Fruit fly (Drosophila melanogaster) whole organism, embryonic: Measurements from ENCODE around the gene CG43051.

Experiments used
- B-H1 ChIP-seq: fragments of 200-800 bp; sonication (Bioruptor generic); IDR thresholded peaks from 3 replicates; pipeline ENCODE4 v1.3.6; 2022; ENCODE audit warnings: missing biosample characterization, missing genetic modification characterization
- CG10209 ChIP-seq: fragments of 200-800 bp; sonication (Bioruptor generic); optimal IDR thresholded peaks from 3 replicates; lab custom pipeline; 2017; ENCODE audit warnings: missing biosample characterization, mild to moderate bottlenecking, missing genetic modification characterization, missing genetic modification reagents
- CG10565 ChIP-seq: fragments of 200-800 bp; sonication (Bioruptor generic); optimal IDR thresholded peaks from 3 replicates; lab custom pipeline; 2016; ENCODE audit warnings: missing biosample characterization, mild to moderate bottlenecking, missing genetic modification characterization
- CG11093 ChIP-seq: fragments of 200-800 bp; sonication (Bioruptor generic); IDR thresholded peaks from 3 replicates; pipeline ENCODE4 v1.3.6; 2022; ENCODE audit warnings: missing biosample characterization, missing genetic modification characterization
- CG11247 ChIP-seq: fragments of 200-800 bp; sonication (Bioruptor generic); IDR thresholded peaks from 2 replicates; pipeline ENCODE4 v1.3.6; 2022; ENCODE audit warnings: missing biosample characterization, missing genetic modification characterization
- CG12769 ChIP-seq: fragments of 200-800 bp; sonication (Bioruptor generic); optimal IDR thresholded peaks from 2 replicates; lab custom pipeline; 2019; ENCODE audit warnings: missing biosample characterization, mild to moderate bottlenecking, missing genetic modification characterization, moderate library complexity
- CG13123 ChIP-seq: fragments of 200-800 bp; sonication (Bioruptor generic); optimal IDR thresholded peaks from 2 replicates; lab custom pipeline; 2016; ENCODE audit warnings: missing biosample characterization, missing genetic modification characterization
- CG13894 ChIP-seq: fragments of 200-800 bp; sonication (Bioruptor generic); optimal IDR thresholded peaks from 3 replicates; lab custom pipeline; 2018; ENCODE audit warnings: missing biosample characterization, mild to moderate bottlenecking, missing genetic modification characterization, moderate library complexity
- CG15011 ChIP-seq: fragments of 200-800 bp; sonication (Bioruptor generic); optimal IDR thresholded peaks from 3 replicates; lab custom pipeline; 2018; ENCODE audit warnings: missing biosample characterization, mild to moderate bottlenecking, missing genetic modification characterization
- CG15514 ChIP-seq: fragments of 200-800 bp; sonication (Bioruptor generic); optimal IDR thresholded peaks from 3 replicates; lab custom pipeline; 2017; ENCODE audit warnings: missing biosample characterization, missing genetic modification characterization, mild to moderate bottlenecking, moderate library complexity, missing genetic modification reagents
- CG17186 ChIP-seq: fragments of 200-800 bp; sonication (Bioruptor generic); optimal IDR thresholded peaks from 3 replicates; lab custom pipeline; 2017; ENCODE audit warnings: missing biosample characterization, missing genetic modification reagents, missing genetic modification characterization
- CG18262 ChIP-seq: fragments of 200-800 bp; optimal IDR thresholded peaks from 3 replicates; lab custom pipeline; 2019; ENCODE audit warnings: missing biosample characterization, mild to moderate bottlenecking, missing genetic modification characterization, moderate library complexity
- CG2199 ChIP-seq: fragments of 200-800 bp; sonication (Bioruptor generic); IDR thresholded peaks from 3 replicates; pipeline ENCODE4 v1.3.6; 2022; ENCODE audit warnings: missing biosample characterization, missing genetic modification characterization
- CG30431 ChIP-seq: fragments of 200-800 bp; sonication (Bioruptor generic); optimal IDR thresholded peaks from 2 replicates; lab custom pipeline; 2017; ENCODE audit warnings: missing biosample characterization, missing genetic modification characterization
- CG31365 ChIP-seq: fragments of 200-800 bp; sonication (Bioruptor generic); optimal IDR thresholded peaks from 2 replicates; lab custom pipeline; 2018; ENCODE audit warnings: missing biosample characterization, mild to moderate bottlenecking, missing genetic modification characterization
- CG32532 ChIP-seq: fragments of 200-800 bp; sonication (Bioruptor generic); IDR thresholded peaks from 2 replicates; pipeline ENCODE4 v1.3.6; 2022; ENCODE audit warnings: missing biosample characterization, missing genetic modification characterization
- CG3407 ChIP-seq: fragments of 200-800 bp; sonication (Bioruptor generic); optimal IDR thresholded peaks from 2 replicates; lab custom pipeline; 2018; ENCODE audit warnings: missing biosample characterization, mild to moderate bottlenecking, missing genetic modification characterization
- CG34422 ChIP-seq: fragments of 200-800 bp; sonication (Bioruptor generic); IDR thresholded peaks from 3 replicates; pipeline ENCODE4 v1.3.6; 2022; ENCODE audit warnings: missing biosample characterization, missing genetic modification characterization
- CG6791 ChIP-seq: fragments of 200-800 bp; sonication (Bioruptor generic); IDR thresholded peaks from 3 replicates; pipeline ENCODE4 v1.3.6; 2022; ENCODE audit warnings: missing biosample characterization, missing genetic modification characterization; ENCODE audit not compliant: partially characterized antibody
- CG8290 ChIP-seq, 3 experiments: fragments of 200-800 bp; sonication (Bioruptor generic); optimal IDR thresholded peaks; 2 replicates each; lab custom pipeline; 2016 to 2019; ENCODE audit warnings: missing biosample characterization in 3 of 3, missing genetic modification characterization in 3 of 3, mild to moderate bottlenecking in 2 of 3, moderate library complexity in 1 of 3
- Deaf1 ChIP-seq: fragments of 200-800 bp; optimal IDR thresholded peaks from 3 replicates; lab custom pipeline; 2019; ENCODE audit warnings: missing biosample characterization, mild to moderate bottlenecking, missing genetic modification characterization, moderate library complexity
- Dp ChIP-seq: fragments of 200-800 bp; sonication (Bioruptor generic); optimal IDR thresholded peaks from 2 replicates; lab custom pipeline; 2018; ENCODE audit warnings: missing biosample characterization, mild to moderate bottlenecking, missing genetic modification characterization, moderate library complexity
- Drgx ChIP-seq: fragments of 200-800 bp; sonication (Bioruptor generic); IDR thresholded peaks from 2 replicates; pipeline ENCODE4 v1.3.6; 2022; ENCODE audit warnings: missing biosample characterization, missing genetic modification characterization
- Med ChIP-seq: fragments of 200-800 bp; sonication (Bioruptor generic); peaks from one replicate; lab custom pipeline; 2016; ENCODE audit warnings: missing biosample characterization, missing genetic modification characterization, mild to moderate bottlenecking, inconsistent platforms, moderate library complexity
- NC2β ChIP-seq: fragments of 200-800 bp; sonication (Bioruptor generic); optimal IDR thresholded peaks from 2 replicates; lab custom pipeline; 2016; ENCODE audit warnings: missing biosample characterization, missing genetic modification characterization
- Trl ChIP-seq, 3 experiments: fragments of >200 bp in 2 of 3; fragments of 200-800 bp in 1 of 3; sonication (Bioruptor generic) in 1 of 3; optimal IDR thresholded peaks; 2 replicates in 1 of 3; 3 replicates in 2 of 3; lab custom pipeline; 2016 to 2017; ENCODE audit warnings: missing biosample characterization in 1 of 3, missing genetic modification characterization in 1 of 3
- bsh ChIP-seq, 2 experiments: fragments of 200-800 bp; sonication (Bioruptor generic); optimal IDR thresholded peaks; 2 replicates each; lab custom pipeline; 2017 to 2018; ENCODE audit warnings: mild to moderate bottlenecking in 2 of 2, missing biosample characterization in 2 of 2, missing genetic modification characterization in 2 of 2, moderate library complexity in 1 of 2
- corto ChIP-seq: fragments of 200-800 bp; sonication (Bioruptor generic); optimal IDR thresholded peaks from 2 replicates; lab custom pipeline; 2016; ENCODE audit warnings: missing biosample characterization, mild to moderate bottlenecking, missing genetic modification characterization, moderate library complexity
- crol ChIP-seq: fragments of 200-800 bp; sonication (Bioruptor generic); IDR thresholded peaks from 2 replicates; pipeline ENCODE4 v1.3.6; 2022; ENCODE audit warnings: missing biosample characterization, missing genetic modification characterization
- eve ChIP-seq, 2 experiments: fragments of >200 bp; optimal IDR thresholded peaks; 2 replicates each; lab custom pipeline; 2017; ENCODE audit warnings: missing biosample characterization in 2 of 2, missing genetic modification characterization in 2 of 2
- lab ChIP-seq: fragments of 200-800 bp; sonication (Bioruptor generic); optimal IDR thresholded peaks from 3 replicates; lab custom pipeline; 2017; ENCODE audit warnings: missing biosample characterization, missing genetic modification characterization, mild to moderate bottlenecking, moderate library complexity, missing genetic modification reagents
- lbe ChIP-seq: fragments of 200-800 bp; sonication (Bioruptor generic); optimal IDR thresholded peaks from 2 replicates; lab custom pipeline; 2016; ENCODE audit warnings: missing biosample characterization, mild to moderate bottlenecking, missing genetic modification characterization
- lov ChIP-seq, 2 experiments: fragments of 200-800 bp in 1 of 2; fragments of >200 bp in 1 of 2; sonication (Bioruptor generic) in 1 of 2; IDR thresholded peaks in 1 of 2; optimal IDR thresholded peaks in 1 of 2; 2 replicates in 1 of 2; 3 replicates in 1 of 2; pipeline versions ENCODE4 v1.3.6 to Lab custom; 2017 to 2022; ENCODE audit warnings: missing biosample characterization in 1 of 2, missing genetic modification characterization in 1 of 2
- nerfin-2 ChIP-seq: fragments of 200-800 bp; sonication (Bioruptor generic); IDR thresholded peaks from 2 replicates; pipeline ENCODE4 v1.3.6; 2022; ENCODE audit warnings: missing biosample characterization, missing genetic modification characterization; ENCODE audit not compliant: partially characterized antibody
- nom ChIP-seq: fragments of 200-800 bp; sonication (Bioruptor generic); optimal IDR thresholded peaks from 2 replicates; lab custom pipeline; 2017; ENCODE audit warnings: missing biosample characterization, missing genetic modification characterization, mild to moderate bottlenecking, moderate library complexity, missing genetic modification reagents
- phol ChIP-seq: fragments of 200-800 bp; sonication (Bioruptor generic); optimal IDR thresholded peaks from 3 replicates; lab custom pipeline; 2018; ENCODE audit warnings: missing biosample characterization, mild to moderate bottlenecking, missing genetic modification characterization, moderate library complexity
- pros ChIP-seq: fragments of 200-800 bp; sonication (Bioruptor generic); optimal IDR thresholded peaks from 3 replicates; lab custom pipeline; 2019; ENCODE audit warnings: missing biosample characterization, mild to moderate bottlenecking, missing genetic modification characterization, moderate library complexity
- ranshi ChIP-seq: fragments of 200-800 bp; sonication (Bioruptor generic); IDR thresholded peaks from 2 replicates; pipeline ENCODE4 v1.3.6; 2022; ENCODE audit warnings: missing biosample characterization, missing genetic modification characterization
- run ChIP-seq: fragments of 200-800 bp; sonication (Bioruptor generic); optimal IDR thresholded peaks from 3 replicates; lab custom pipeline; 2018; ENCODE audit warnings: missing biosample characterization, mild to moderate bottlenecking, missing genetic modification characterization
- sd ChIP-seq: fragments of 200-800 bp; sonication (Bioruptor generic); optimal IDR thresholded peaks from 3 replicates; lab custom pipeline; 2018; ENCODE audit warnings: missing biosample characterization, mild to moderate bottlenecking, missing genetic modification characterization, moderate library complexity
- sima ChIP-seq: fragments of 200-800 bp; sonication (Bioruptor generic); optimal IDR thresholded peaks from 2 replicates; lab custom pipeline; 2016; ENCODE audit warnings: missing biosample characterization, missing genetic modification characterization
- sob ChIP-seq: fragments of 200-800 bp; sonication (Bioruptor generic); IDR thresholded peaks from 2 replicates; pipeline ENCODE4 v1.3.6; 2022; ENCODE audit warnings: missing biosample characterization, missing genetic modification characterization
- sqz ChIP-seq: fragments of 200-800 bp; sonication (Bioruptor generic); optimal IDR thresholded peaks from 3 replicates; lab custom pipeline; 2018; ENCODE audit warnings: missing biosample characterization, mild to moderate bottlenecking, missing genetic modification characterization
- vvl ChIP-seq: fragments of 200-800 bp; sonication (Bioruptor generic); IDR thresholded peaks from 2 replicates; pipeline ENCODE4 v1.3.6; 2022; ENCODE audit warnings: missing biosample characterization, missing genetic modification characterization
- z ChIP-seq: fragments of 200-800 bp; sonication (Bioruptor generic); IDR thresholded peaks from 3 replicates; pipeline ENCODE4 v1.3.6; 2022; ENCODE audit warnings: missing biosample characterization, missing genetic modification characterization

Gene CG43051

DNA sequence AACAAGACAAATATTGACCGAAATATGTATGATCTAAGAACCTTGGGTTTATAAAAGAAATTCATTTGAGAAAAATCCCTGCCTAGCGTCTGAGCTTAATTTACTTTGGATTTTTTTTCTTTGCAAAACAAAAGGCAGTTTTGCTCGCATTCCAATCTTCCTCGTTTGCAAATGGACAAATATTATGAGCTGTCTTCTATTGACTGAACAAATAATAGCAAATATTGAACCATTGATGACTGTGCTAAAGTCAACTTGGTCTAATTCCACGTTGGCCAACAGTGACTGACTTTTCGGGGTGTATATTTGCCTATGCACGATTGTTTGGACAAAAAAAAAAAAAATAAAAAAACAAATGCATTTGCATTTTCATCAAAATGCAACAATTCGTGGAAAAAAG is 1.7 kb downstream of the CG43051 start (continued):
- no peak for TF ChIP-seq nerfin-2 (GFP tag; lab: Robert Waterston, UW)
- no peak for TF ChIP-seq CG15514 (GFP tag; lab: Kevin White, UChicago)

DNA sequence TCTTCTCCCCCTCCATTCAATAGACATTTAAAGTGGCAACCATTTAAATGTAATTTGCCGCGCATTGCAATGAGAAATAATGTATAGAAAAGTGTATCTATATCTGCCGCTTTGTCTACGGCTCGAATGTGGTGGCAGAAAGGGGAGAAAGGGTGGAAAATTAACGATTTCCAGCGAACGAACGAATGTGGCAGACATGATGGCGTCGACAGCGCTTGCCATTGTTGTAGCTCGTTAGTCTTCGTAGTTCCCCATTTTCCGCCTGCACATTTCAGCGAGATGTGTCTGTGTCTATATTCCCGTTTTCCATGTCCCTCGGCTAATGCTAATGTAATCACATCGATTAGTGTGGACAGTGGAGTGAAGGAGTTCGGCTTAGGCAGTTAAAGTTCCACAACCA is 4.8 kb downstream of the CG43051 start:
- TF ChIP-seq B-H1 (GFP tag; lab: Robert Waterston, UW) (no peak), lov (optimal IDR thresholded peaks at IDR 0.05; lab: Kevin White, UChicago) (no peak), lov (GFP tag; IDR thresholded peaks at IDR 0.05; lab: Robert Waterston, UW) (no peak), Deaf1 (tag; lab: Kevin White, UChicago) (peak; percentile 56), phol (tag; lab: Kevin White, UChicago) (peak; percentile 10), eve (GFP tag; optimal IDR thresholded peaks at IDR 0.05; lab: Kevin White, UChicago) (no peak), Med (GFP tag; lab: Kevin White, UChicago) (peak; percentile 55), CG8290 (GFP tag; optimal IDR thresholded peaks at IDR 0.05; lab: Kevin White, UChicago) (no peak), CG8290 (tag; optimal IDR thresholded peaks at IDR 0.05; lab: Kevin White, UChicago) (peak in 1 of 2 experiments; percentile 25), CG10209 (GFP tag; lab: Kevin White, UChicago) (no peak), CG17186 (GFP tag; lab: Kevin White, UChicago) (no peak), CG13123 (GFP tag; lab: Kevin White, UChicago) (no peak), Dp (no peak), CG30431 (no peak), CG15011 (GFP tag; lab: Kevin White, UChicago) (no peak), CG11247 (no peak), CG6791 (GFP tag; lab: Robert Waterston, UW) (no peak), CG2199 (GFP tag; lab: Robert Waterston, UW) (peak; percentile 11; the same call in 1 of the 3 replicates), vvl (GFP tag; lab: Robert Waterston, UW) (no peak), CG18262 (no peak), pros (GFP tag; lab: Kevin White, UChicago) (no peak), CG32532 (GFP tag; lab: Robert Waterston, UW) (0 out of 2 replicates have a peak, but pooled peaks have one; percentile 17), lab (GFP tag; lab: Kevin White, UChicago) (peak; percentile 4), CG3407 (GFP tag; lab: Kevin White, UChicago) (no peak), CG31365 (tag; lab: Kevin White, UChicago) (no peak), crol (peak; percentile 77)

DNA sequence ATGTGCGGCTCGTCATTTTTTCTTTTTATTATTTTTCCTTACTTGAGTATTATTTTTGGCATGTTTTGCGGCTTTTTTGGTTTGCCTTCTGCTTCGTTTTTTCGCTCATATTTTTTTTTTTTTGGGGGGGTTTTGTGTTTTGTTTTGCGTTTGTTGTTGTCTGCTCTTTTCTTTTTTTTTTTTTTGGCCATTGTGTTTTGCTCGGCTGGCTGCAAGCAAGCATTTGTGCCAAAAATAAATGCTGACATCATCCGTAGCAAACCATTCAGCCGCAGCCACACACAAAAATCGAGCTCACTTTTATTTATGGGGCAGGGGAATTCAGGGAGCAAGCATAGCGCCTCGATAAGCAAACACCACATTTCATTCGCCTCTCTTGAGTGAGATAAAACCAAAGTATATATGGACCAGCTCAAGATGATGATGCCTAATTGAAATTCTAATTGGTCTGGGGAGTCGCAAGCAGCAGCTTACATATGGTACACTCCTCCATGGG is 6.2 kb downstream of the CG43051 start:
- TF ChIP-seq sqz (GFP tag; lab: Kevin White, UChicago): peak; percentile 2
- TF ChIP-seq sima (GFP tag; lab: Kevin White, UChicago): no peak
- peak; percentile 19 for TF ChIP-seq nom (GFP tag; lab: Kevin White, UChicago)
- peak; percentile 58 for TF ChIP-seq lbe (GFP tag; lab: Kevin White, UChicago)
- TF ChIP-seq Drgx (GFP tag; lab: Robert Waterston, UW): peak; percentile 67
- no peak for TF ChIP-seq run (tag; lab: Kevin White, UChicago)
- no peak for TF ChIP-seq NC2β
- TF ChIP-seq corto (GFP tag; lab: Kevin White, UChicago): peak; percentile 62
- no peak for TF ChIP-seq CG34422 (GFP tag; lab: Robert Waterston, UW)
- no peak for TF ChIP-seq ranshi (GFP tag; lab: Robert Waterston, UW)
- peak; percentile 83 for TF ChIP-seq z (GFP tag; lab: Robert Waterston, UW)
- peak in 1 of 2 experiments; percentile 2 for TF ChIP-seq Trl (optimal IDR thresholded peaks at IDR 0.05; lab: Kevin White, UChicago)
- no peak for TF ChIP-seq Trl (GFP tag; optimal IDR thresholded peaks at IDR 0.05; lab: Kevin White, UChicago)
- TF ChIP-seq Med (GFP tag; lab: Kevin White, UChicago): peak; percentile 58
- TF ChIP-seq sd: peak; percentile 19
- no peak for TF ChIP-seq CG10565 (GFP tag; lab: Kevin White, UChicago)
- TF ChIP-seq CG13894: peak; percentile 41
- 0 out of 2 replicates have a peak, but pooled peaks have one; percentile 11 for TF ChIP-seq sob (GFP tag; lab: Robert Waterston, UW)
- no peak for TF ChIP-seq CG8290 (GFP tag; optimal IDR thresholded peaks at IDR 0.05; lab: Kevin White, UChicago)
- TF ChIP-seq CG8290 (tag; optimal IDR thresholded peaks at IDR 0.05; lab: Kevin White, UChicago): peak in 1 of 2 experiments; percentile 20
- peak; percentile 55 for TF ChIP-seq CG12769 (tag; lab: Kevin White, UChicago)
- TF ChIP-seq bsh (GFP tag; optimal IDR thresholded peaks at IDR 0.05; lab: Kevin White, UChicago): peak in 1 of 2 experiments; percentile 26
- TF ChIP-seq CG11093 (GFP tag; lab: Robert Waterston, UW): no peak
